Fruit fly (Drosophila melanogaster) whole organism, embryonic: ENCODE results near the gene Pnn.

ENCODE experiments used
- CG10267 ChIP-seq: fragments of 200-800 bp; sonication (Bioruptor generic); optimal IDR thresholded peaks from 2 replicates; lab custom pipeline; 2018; ENCODE audit warnings: missing biosample characterization, mild to moderate bottlenecking, missing genetic modification characterization, moderate library complexity
- CG10431 ChIP-seq: fragments of 200-800 bp; sonication (Bioruptor generic); optimal IDR thresholded peaks from 3 replicates; lab custom pipeline; 2018; ENCODE audit warnings: missing biosample characterization, mild to moderate bottlenecking, missing genetic modification characterization
- CG10979 ChIP-seq: fragments of 200-800 bp; sonication (Bioruptor generic); optimal IDR thresholded peaks from 2 replicates; lab custom pipeline; 2018; ENCODE audit warnings: missing biosample characterization, mild to moderate bottlenecking, missing genetic modification characterization, moderate library complexity
- CG12659 ChIP-seq: fragments of 200-800 bp; sonication (Bioruptor generic); optimal IDR thresholded peaks from 3 replicates; lab custom pipeline; 2017; ENCODE audit warnings: mild to moderate bottlenecking, missing biosample characterization, missing genetic modification reagents, missing genetic modification characterization
- CG13624 ChIP-seq: fragments of 200-800 bp; sonication (Bioruptor generic); optimal IDR thresholded peaks from 2 replicates; lab custom pipeline; 2016; ENCODE audit warnings: missing biosample characterization, missing genetic modification characterization
- CG16815 ChIP-seq: fragments of 200-800 bp; sonication (Bioruptor generic); optimal IDR thresholded peaks from 3 replicates; lab custom pipeline; 2017; ENCODE audit warnings: missing biosample characterization, mild to moderate bottlenecking, missing genetic modification characterization
- CG18764 ChIP-seq: fragments of 200-800 bp; sonication (Bioruptor generic); optimal IDR thresholded peaks from 3 replicates; lab custom pipeline; 2016; ENCODE audit warnings: missing biosample characterization, missing genetic modification characterization
- CG2129 ChIP-seq: fragments of 200-800 bp; sonication (Bioruptor generic); IDR thresholded peaks from 2 replicates; pipeline ENCODE4 v1.3.6; 2022; ENCODE audit warnings: missing biosample characterization, missing genetic modification characterization; ENCODE audit not compliant: partially characterized antibody
- CG3407 ChIP-seq: fragments of 200-800 bp; sonication (Bioruptor generic); optimal IDR thresholded peaks from 2 replicates; lab custom pipeline; 2018; ENCODE audit warnings: missing biosample characterization, mild to moderate bottlenecking, missing genetic modification characterization
- CG34224 ChIP-seq: fragments of 200-800 bp; sonication (Bioruptor generic); IDR thresholded peaks from 3 replicates; pipeline ENCODE4 v1.3.6; 2022; ENCODE audit warnings: missing biosample characterization, missing genetic modification characterization; ENCODE audit not compliant: partially characterized antibody
- CG3847 ChIP-seq: fragments of 200-800 bp; sonication (Bioruptor generic); IDR thresholded peaks from 2 replicates; pipeline ENCODE4 v1.3.6; 2022; ENCODE audit warnings: missing biosample characterization, missing genetic modification characterization
- CG4360 ChIP-seq: fragments of 200-800 bp; sonication (Bioruptor generic); IDR thresholded peaks from 2 replicates; pipeline ENCODE4 v1.3.6; 2022; ENCODE audit warnings: missing biosample characterization, missing genetic modification characterization
- CG9215 ChIP-seq: fragments of 200-800 bp; sonication (Bioruptor generic); IDR thresholded peaks from 2 replicates; pipeline ENCODE4 v1.3.6; 2022; ENCODE audit warnings: missing biosample characterization, missing genetic modification characterization
- CG9797 ChIP-seq: fragments of 200-800 bp; sonication (Bioruptor generic); optimal IDR thresholded peaks from 3 replicates; lab custom pipeline; 2018; ENCODE audit warnings: missing biosample characterization, mild to moderate bottlenecking, missing genetic modification characterization
- CHES-1-like ChIP-seq: fragments of 200-800 bp; sonication (Bioruptor generic); optimal IDR thresholded peaks from 2 replicates; lab custom pipeline; 2016; ENCODE audit warnings: missing biosample characterization, missing genetic modification characterization
- Deaf1 ChIP-seq: fragments of 200-800 bp; optimal IDR thresholded peaks from 3 replicates; lab custom pipeline; 2019; ENCODE audit warnings: missing biosample characterization, mild to moderate bottlenecking, missing genetic modification characterization, moderate library complexity
- Fer2 ChIP-seq: fragments of 200-800 bp; sonication (Bioruptor generic); optimal IDR thresholded peaks from 2 replicates; lab custom pipeline; 2018; ENCODE audit warnings: missing biosample characterization, mild to moderate bottlenecking, missing genetic modification characterization, moderate library complexity
- Hr51 ChIP-seq, 2 experiments: fragments of 200-800 bp; sonication (Bioruptor generic); optimal IDR thresholded peaks; 2 replicates in 1 of 2; 3 replicates in 1 of 2; lab custom pipeline; 2016 to 2018; ENCODE audit warnings: missing biosample characterization in 2 of 2, missing genetic modification characterization in 2 of 2, mild to moderate bottlenecking in 1 of 2, moderate library complexity in 1 of 2
- Hsf ChIP-seq: fragments of 200-800 bp; sonication (Bioruptor generic); optimal IDR thresholded peaks from 3 replicates; lab custom pipeline; 2016; ENCODE audit warnings: missing biosample characterization, missing genetic modification characterization
- Kr ChIP-seq: fragments of 200-800 bp; sonication (Bioruptor generic); optimal IDR thresholded peaks from 2 replicates; lab custom pipeline; 2017; ENCODE audit warnings: missing biosample characterization, mild to moderate bottlenecking, missing genetic modification characterization
- Lhr ChIP-seq: fragments of 200-800 bp; sonication (Bioruptor generic); optimal IDR thresholded peaks from 3 replicates; lab custom pipeline; 2017; ENCODE audit warnings: mild to moderate bottlenecking, missing biosample characterization, missing genetic modification reagents, missing genetic modification characterization
- Med ChIP-seq: fragments of 200-800 bp; sonication (Bioruptor generic); peaks from one replicate; lab custom pipeline; 2016; ENCODE audit warnings: missing biosample characterization, missing genetic modification characterization, mild to moderate bottlenecking, inconsistent platforms, moderate library complexity
- Mrtf ChIP-seq: fragments of 200-800 bp; sonication (Bioruptor generic); IDR thresholded peaks from 3 replicates; pipeline ENCODE4 v1.3.6; 2022; ENCODE audit warnings: missing biosample characterization, missing genetic modification characterization
- Opbp ChIP-seq: fragments of 200-800 bp; sonication (Bioruptor generic); IDR thresholded peaks from 3 replicates; pipeline ENCODE4 v1.3.6; 2022; ENCODE audit warnings: missing biosample characterization, missing genetic modification characterization; ENCODE audit not compliant: partially characterized antibody
- Pdp1 ChIP-seq, 2 experiments: fragments of 200-800 bp; sonication (Bioruptor generic); optimal IDR thresholded peaks; 3 replicates each; lab custom pipeline; 2016; ENCODE audit warnings: missing biosample characterization in 2 of 2, missing genetic modification characterization in 2 of 2, mild to moderate bottlenecking in 1 of 2, moderate library complexity in 1 of 2
- Rfx ChIP-seq: fragments of 200-800 bp; sonication (Bioruptor generic); IDR thresholded peaks from 2 replicates; pipeline ENCODE4 v1.3.6; 2022; ENCODE audit warnings: missing biosample characterization, missing genetic modification characterization
- Ssrp ChIP-seq: fragments of 200-800 bp; sonication (Bioruptor generic); optimal IDR thresholded peaks from 2 replicates; lab custom pipeline; 2018; ENCODE audit warnings: missing biosample characterization, mild to moderate bottlenecking, missing genetic modification characterization, moderate library complexity
- Trl ChIP-seq, 3 experiments: fragments of >200 bp in 2 of 3; fragments of 200-800 bp in 1 of 3; sonication (Bioruptor generic) in 1 of 3; optimal IDR thresholded peaks; 2 replicates in 1 of 3; 3 replicates in 2 of 3; lab custom pipeline; 2016 to 2017; ENCODE audit warnings: missing biosample characterization in 1 of 3, missing genetic modification characterization in 1 of 3
- Xrp1 ChIP-seq: fragments of 200-800 bp; sonication (Bioruptor generic); IDR thresholded peaks from 2 replicates; pipeline ENCODE4 v1.3.6; 2022; ENCODE audit warnings: missing biosample characterization, missing genetic modification characterization
- amos ChIP-seq: fragments of 200-800 bp; sonication (Bioruptor generic); IDR thresholded peaks from 2 replicates; pipeline ENCODE4 v1.3.6; 2022; ENCODE audit warnings: missing biosample characterization, missing genetic modification characterization; ENCODE audit not compliant: partially characterized antibody
- chinmo ChIP-seq: fragments of 200-800 bp; sonication (Bioruptor generic); IDR thresholded peaks from 4 replicates; pipeline ENCODE4 v1.3.6; 2022; ENCODE audit warnings: missing biosample characterization, missing genetic modification characterization; ENCODE audit not compliant: partially characterized antibody
- ftz-f1 ChIP-seq: fragments of 200-800 bp; sonication (Bioruptor generic); optimal IDR thresholded peaks from 2 replicates; lab custom pipeline; 2016; ENCODE audit warnings: missing biosample characterization, missing genetic modification characterization
- gcm ChIP-seq: fragments of 200-800 bp; sonication (Bioruptor generic); optimal IDR thresholded peaks from 2 replicates; lab custom pipeline; 2019; ENCODE audit warnings: missing biosample characterization, mild to moderate bottlenecking, missing genetic modification characterization, moderate library complexity
- gem ChIP-seq: fragments of 200-800 bp; sonication (Bioruptor generic); optimal IDR thresholded peaks from 2 replicates; lab custom pipeline; 2019; ENCODE audit warnings: missing biosample characterization, mild to moderate bottlenecking, missing genetic modification characterization, moderate library complexity
- gfzf ChIP-seq: fragments of 200-800 bp; sonication (Bioruptor generic); optimal IDR thresholded peaks from 2 replicates; lab custom pipeline; 2016; ENCODE audit warnings: missing biosample characterization, mild to moderate bottlenecking, missing genetic modification characterization, moderate library complexity
- gsb ChIP-seq: fragments of 200-800 bp; sonication (Bioruptor generic); IDR thresholded peaks from 2 replicates; pipeline ENCODE4 v1.3.6; 2022; ENCODE audit warnings: missing biosample characterization, missing genetic modification characterization
- gt ChIP-seq: fragments of 200-800 bp; sonication (Bioruptor generic); IDR thresholded peaks from 2 replicates; pipeline ENCODE4 v1.3.6; 2022; ENCODE audit warnings: missing biosample characterization, missing genetic modification characterization
- hkb ChIP-seq, 2 experiments: fragments of 200-800 bp in 1 of 2; fragments of >200 bp in 1 of 2; sonication (Bioruptor generic) in 1 of 2; IDR thresholded peaks in 1 of 2; optimal IDR thresholded peaks in 1 of 2; 2 replicates each; pipeline versions ENCODE4 v1.3.6 to Lab custom; 2017 to 2022; ENCODE audit warnings: missing biosample characterization in 1 of 2, missing genetic modification characterization in 1 of 2
- inv ChIP-seq: fragments of 200-800 bp; sonication (Bioruptor generic); IDR thresholded peaks from 2 replicates; pipeline ENCODE4 v1.3.6; 2022; ENCODE audit warnings: missing biosample characterization, missing genetic modification characterization; ENCODE audit not compliant: partially characterized antibody
- ken ChIP-seq: fragments of 200-800 bp; sonication (Bioruptor generic); IDR thresholded peaks from 3 replicates; pipeline ENCODE4 v1.3.6; 2022; ENCODE audit warnings: missing biosample characterization, missing genetic modification characterization
- lab ChIP-seq: fragments of 200-800 bp; sonication (Bioruptor generic); optimal IDR thresholded peaks from 3 replicates; lab custom pipeline; 2017; ENCODE audit warnings: missing biosample characterization, missing genetic modification characterization, mild to moderate bottlenecking, moderate library complexity, missing genetic modification reagents
- lilli ChIP-seq: fragments of 200-800 bp; sonication (Bioruptor generic); optimal IDR thresholded peaks from 3 replicates; lab custom pipeline; 2016; ENCODE audit warnings: missing biosample characterization, missing genetic modification characterization
- nau ChIP-seq: fragments of 200-800 bp; sonication (Bioruptor generic); optimal IDR thresholded peaks from 3 replicates; lab custom pipeline; 2017; ENCODE audit warnings: missing biosample characterization, mild to moderate bottlenecking, missing genetic modification characterization, missing genetic modification reagents
- phol ChIP-seq: fragments of 200-800 bp; sonication (Bioruptor generic); optimal IDR thresholded peaks from 3 replicates; lab custom pipeline; 2018; ENCODE audit warnings: missing biosample characterization, mild to moderate bottlenecking, missing genetic modification characterization, moderate library complexity
- rib ChIP-seq: fragments of 200-800 bp; sonication (Bioruptor generic); IDR thresholded peaks from 2 replicates; pipeline ENCODE4 v1.3.6; 2022; ENCODE audit warnings: missing biosample characterization, missing genetic modification characterization
- sd ChIP-seq: fragments of 200-800 bp; sonication (Bioruptor generic); optimal IDR thresholded peaks from 3 replicates; lab custom pipeline; 2018; ENCODE audit warnings: missing biosample characterization, mild to moderate bottlenecking, missing genetic modification characterization, moderate library complexity
- sens ChIP-seq: fragments of 200-800 bp; sonication (Bioruptor generic); peaks from one replicate; lab custom pipeline; 2016; ENCODE audit warnings: missing biosample characterization, missing genetic modification characterization
- tup ChIP-seq: fragments of 200-800 bp; sonication (Bioruptor generic); optimal IDR thresholded peaks from 2 replicates; lab custom pipeline; 2016; ENCODE audit warnings: missing biosample characterization, mild to moderate bottlenecking, missing genetic modification characterization, moderate library complexity
- z ChIP-seq: fragments of 200-800 bp; sonication (Bioruptor generic); IDR thresholded peaks from 3 replicates; pipeline ENCODE4 v1.3.6; 2022; ENCODE audit warnings: missing biosample characterization, missing genetic modification characterization

The Pnn gene

dm6 chr3R:9770127-9770526, 29.4 kb downstream of the Pnn start:
- TF ChIP-seq Lhr (GFP tag; lab: Kevin White, UChicago) (no peak), Pdp1 (GFP tag; optimal IDR thresholded peaks at IDR 0.05; lab: Kevin White, UChicago) (peak in 1 of 2 experiments; percentile 97), ken (GFP tag; lab: Robert Waterston, UW) (no peak), CG13624 (GFP tag; lab: Kevin White, UChicago) (peak; percentile 30), CG3847 (no peak), CG10979 (tag; lab: Kevin White, UChicago) (no peak), CG4360 (GFP tag; lab: Robert Waterston, UW) (no peak), gfzf (no peak), phol (tag; lab: Kevin White, UChicago) (no peak), CG10267 (tag; lab: Kevin White, UChicago) (no peak), sd (tag; lab: Kevin White, UChicago) (peak; percentile 98), chinmo (GFP tag; lab: Robert Waterston, UW) (peak; percentile 86; the same call in 3 of the 4 replicates), lilli (GFP tag; lab: Kevin White, UChicago) (no peak), Ssrp (tag; lab: Kevin White, UChicago) (no peak), gcm (GFP tag; lab: Kevin White, UChicago) (no peak), lab (GFP tag; lab: Kevin White, UChicago) (peak; percentile 7), amos (no peak), Deaf1 (tag; lab: Kevin White, UChicago) (no peak), CG12659 (GFP tag; lab: Kevin White, UChicago) (no peak), CG9215 (GFP tag; lab: Robert Waterston, UW) (no peak), tup (no peak), inv (GFP tag; lab: Robert Waterston, UW) (no peak), nau (GFP tag; lab: Kevin White, UChicago) (peak; percentile 30), CG16815 (GFP tag; lab: Kevin White, UChicago) (no peak), Med (peak; percentile 51), CG18764 (GFP tag; lab: Kevin White, UChicago) (no peak), CG9797 (no peak), rib (GFP tag; lab: Robert Waterston, UW) (0 out of 2 replicates have a peak, but pooled peaks have one; percentile 33), CG3407 (GFP tag; lab: Kevin White, UChicago) (no peak), sens (GFP tag; lab: Kevin White, UChicago) (no peak), Mrtf (GFP tag; lab: Robert Waterston, UW) (no peak), gem (tag; lab: Kevin White, UChicago) (no peak), gt (no peak), Rfx (GFP tag; lab: Robert Waterston, UW) (peak; percentile 27; the same call in 1 of the 2 replicates), CHES-1-like (no peak), Xrp1 (no peak), Hr51 (GFP tag; optimal IDR thresholded peaks at IDR 0.05; lab: Kevin White, UChicago) (no peak), CG2129 (no peak), Opbp (GFP tag; lab: Robert Waterston, UW) (no peak), hkb (optimal IDR thresholded peaks at IDR 0.05; lab: Kevin White, UChicago) (no peak), hkb (GFP tag; IDR thresholded peaks at IDR 0.05; lab: Robert Waterston, UW) (no peak), CG10431 (no peak), CG34224 (GFP tag; lab: Robert Waterston, UW) (0 out of 3 replicates have a peak, but pooled peaks have one; percentile 26), z (GFP tag; lab: Robert Waterston, UW) (no peak), ftz-f1 (GFP tag; lab: Kevin White, UChicago) (peak; percentile 37), Kr (GFP tag; lab: Kevin White, UChicago) (no peak), gsb (no peak), Fer2 (tag; lab: Kevin White, UChicago) (no peak), Trl (optimal IDR thresholded peaks at IDR 0.05; lab: Kevin White, UChicago) (peak in 1 of 2 experiments; percentile 56), Trl (GFP tag; optimal IDR thresholded peaks at IDR 0.05; lab: Kevin White, UChicago) (no peak), Hsf (GFP tag; lab: Kevin White, UChicago) (no peak)
